Worm (Caenorhabditis elegans): ENCODE measurements around the gene strd-1.

strd-1 gene

DNA sequence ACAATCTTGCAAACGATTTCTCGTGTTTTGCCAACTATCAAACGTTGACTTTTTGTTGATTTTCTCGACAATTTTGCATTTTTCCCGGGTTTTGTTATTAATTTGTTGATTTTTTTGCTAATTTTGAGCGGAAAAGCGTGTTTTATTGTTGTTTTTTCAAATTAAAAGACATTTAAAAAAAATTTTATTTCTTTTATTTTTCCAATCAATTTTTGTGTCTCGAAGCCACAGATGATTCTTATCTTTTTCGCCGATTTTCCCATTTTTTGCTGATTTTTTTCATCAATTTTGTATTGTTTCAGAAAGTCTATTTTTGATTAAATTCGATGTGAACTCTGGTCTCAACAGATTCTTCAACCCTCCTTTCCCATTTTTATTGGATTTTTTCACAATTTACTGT is 11.3 kb upstream of the strd-1 start, which contains the start of gene rle-1:
rle-1 (plus strand) TSS at position 301 of the 400 bp plus-strand sequence.
- TF ChIP-seq ceh-82 (tag; optimal IDR thresholded peaks at IDR 0.05) (no peak), nhr-11 (tag; optimal IDR thresholded peaks at IDR 0.05) (no peak), lin-39 (tag; optimal IDR thresholded peaks at IDR 0.05) (no peak), T26A8.4 (GFP tag; IDR thresholded peaks at IDR 0.05) (no peak), madf-9 (GFP tag; conservative IDR thresholded peaks at IDR 0.05) (no peak), mdt-29 (GFP tag; IDR thresholded peaks at IDR 0.05) (no peak), F10B5.3 (tag; optimal IDR thresholded peaks at IDR 0.05) (no peak), nhr-77 (tag; optimal IDR thresholded peaks at IDR 0.05) (no peak), spr-3 (GFP tag; optimal IDR thresholded peaks at IDR 0.05) (no peak), mxl-3 (GFP tag; optimal IDR thresholded peaks at IDR 0.05) (no peak), mdl-1 (tag; optimal IDR thresholded peaks at IDR 0.05) (no peak), ces-1 (GFP tag; optimal IDR thresholded peaks at IDR 0.05) (no peak), tag-97 (GFP tag; IDR thresholded peaks at IDR 0.05) (no peak), ceh-20 (GFP tag; IDR thresholded peaks at IDR 0.05) (no peak), hif-1 (tag; optimal IDR thresholded peaks at IDR 0.05) (no peak), lin-15B (tag; optimal IDR thresholded peaks at IDR 0.05) (no peak), arid-1 (GFP tag; conservative IDR thresholded peaks at IDR 0.05) (no peak), cey-2 (tag; optimal IDR thresholded peaks at IDR 0.05; ENCODE audit: borderline replicate concordance, insufficient read depth) (no peak)

ce11 chrIII:10939184-10939583 is 8.1 kb upstream of the strd-1 start:
- TF ChIP-seq lin-29 (GFP tag; IDR thresholded peaks at IDR 0.05) (no peak), nhr-76 (tag; optimal IDR thresholded peaks at IDR 0.05) (no peak), set-16 (GFP tag; IDR thresholded peaks at IDR 0.05) (peak; percentile 82), hmg-1.1 (GFP tag; IDR thresholded peaks at IDR 0.05) (no peak), madf-5 (GFP tag; IDR thresholded peaks at IDR 0.05) (no peak), daf-16 (GFP tag; optimal IDR thresholded peaks at IDR 0.05) (no peak), daf-16 (tag; optimal IDR thresholded peaks at IDR 0.05) (no peak), ceh-82 (tag; optimal IDR thresholded peaks at IDR 0.05) (no peak), zag-1 (tag; optimal IDR thresholded peaks at IDR 0.05) (no peak), dve-1 (tag; optimal IDR thresholded peaks at IDR 0.05; ENCODE audit: insufficient read depth) (no peak)

DNA sequence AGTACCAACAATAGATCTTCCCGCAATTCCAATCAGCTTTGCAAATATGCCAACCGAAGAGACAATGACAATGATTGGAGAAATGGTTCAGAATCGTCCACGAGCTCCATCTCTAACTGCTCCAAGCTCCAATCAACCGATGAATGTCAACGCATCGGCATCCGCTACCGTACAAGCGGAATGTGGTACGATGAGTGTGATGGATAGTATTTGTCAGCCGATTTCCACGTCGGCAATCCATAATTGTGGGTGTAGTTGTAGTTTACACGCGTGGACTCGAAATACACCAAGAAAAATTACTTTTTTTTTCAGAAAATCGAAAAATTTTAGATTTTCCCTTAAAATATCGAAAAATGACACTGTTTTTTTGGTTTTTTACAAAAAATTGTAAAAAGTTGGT is 4.3 kb upstream of the strd-1 start:
- TF ChIP-seq madf-9 (GFP tag; conservative IDR thresholded peaks at IDR 0.05) (no peak), hmg-1.1 (GFP tag; IDR thresholded peaks at IDR 0.05) (no peak), lin-39 (tag; optimal IDR thresholded peaks at IDR 0.05) (no peak), ama-1 (optimal IDR thresholded peaks at IDR 0.05) (no peak), aha-1 (tag) (peak; percentile 92)

ce11 chrIII:10945537-10945936 is 1.7 kb upstream of the strd-1 start:
- TF ChIP-seq ceh-20 (GFP tag; IDR thresholded peaks at IDR 0.05) = no peak
- no peak for TF ChIP-seq zfp-3 (GFP tag; conservative IDR thresholded peaks at IDR 0.05)
- no peak for TF ChIP-seq F26F4.8 (GFP tag; conservative IDR thresholded peaks at IDR 0.05)
- TF ChIP-seq aha-1 (tag) = peak; percentile 93
- TF ChIP-seq madf-5 (GFP tag; IDR thresholded peaks at IDR 0.05) = no peak
- TF ChIP-seq lin-39 (tag; optimal IDR thresholded peaks at IDR 0.05) = no peak
- TF ChIP-seq ceh-28 (tag; optimal IDR thresholded peaks at IDR 0.05) = no peak
- no peak for TF ChIP-seq snpc-1.2 (GFP tag; IDR thresholded peaks at IDR 0.05)

DNA sequence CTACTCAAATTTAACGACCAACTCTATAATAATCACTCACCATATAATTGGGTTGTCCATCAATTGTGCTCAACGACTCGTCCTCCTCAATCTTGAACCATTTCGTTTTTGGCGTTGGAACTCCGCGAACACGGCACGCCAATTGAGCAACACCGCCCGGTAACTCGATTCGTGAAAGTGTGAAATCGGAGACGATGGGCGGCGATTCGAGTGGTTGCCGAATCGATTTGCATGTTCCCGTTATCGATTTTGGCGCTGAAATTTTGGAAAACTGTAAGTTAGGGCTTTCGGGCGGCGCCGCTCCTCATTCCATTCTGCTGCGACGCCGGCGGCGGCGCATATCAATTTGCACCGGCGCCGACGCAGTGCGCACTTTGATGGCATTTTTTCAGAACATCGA is 4.5 kb downstream of the strd-1 start:
- TF ChIP-seq F10B5.3 (tag; optimal IDR thresholded peaks at IDR 0.05) = no peak
- TF ChIP-seq aha-1 (tag) = peak; percentile 93
- TF ChIP-seq egl-43 (GFP tag; IDR thresholded peaks at IDR 0.05) = 0 out of 2 replicates have a peak, but pooled peaks have one; percentile 20
- TF ChIP-seq set-16 (GFP tag; IDR thresholded peaks at IDR 0.05) = peak; percentile 36

Data from whole organism, L4 larva.